Fruit fly (Drosophila melanogaster) whole organism, embryonic: ENCODE data around the gene Caf1-55.

ENCODE experiments used
- Abd-B ChIP-seq: fragments of 200-800 bp; sonication (Bioruptor generic); optimal IDR thresholded peaks from 2 replicates; lab custom pipeline; 2018; ENCODE audit warnings: missing biosample characterization, mild to moderate bottlenecking, missing genetic modification characterization, moderate library complexity
- CG10267 ChIP-seq: fragments of 200-800 bp; sonication (Bioruptor generic); optimal IDR thresholded peaks from 2 replicates; lab custom pipeline; 2018; ENCODE audit warnings: missing biosample characterization, mild to moderate bottlenecking, missing genetic modification characterization, moderate library complexity
- CG10274 ChIP-seq: fragments of 200-800 bp; sonication (Bioruptor generic); optimal IDR thresholded peaks from 3 replicates; lab custom pipeline; 2017; ENCODE audit warnings: missing biosample characterization, mild to moderate bottlenecking, missing genetic modification characterization
- CG11093 ChIP-seq: fragments of 200-800 bp; sonication (Bioruptor generic); IDR thresholded peaks from 3 replicates; pipeline ENCODE4 v1.3.6; 2022; ENCODE audit warnings: missing biosample characterization, missing genetic modification characterization
- CG12236 ChIP-seq: fragments of 200-800 bp; sonication (Bioruptor generic); optimal IDR thresholded peaks from 2 replicates; lab custom pipeline; 2016; ENCODE audit warnings: missing biosample characterization, missing genetic modification characterization
- CG12299 ChIP-seq: fragments of 200-800 bp; sonication (Bioruptor generic); optimal IDR thresholded peaks from 2 replicates; lab custom pipeline; 2018; ENCODE audit warnings: missing biosample characterization, mild to moderate bottlenecking, missing genetic modification characterization
- CG13775 ChIP-seq: fragments of 200-800 bp; sonication (Bioruptor generic); optimal IDR thresholded peaks from 3 replicates; lab custom pipeline; 2017; ENCODE audit warnings: missing biosample characterization, mild to moderate bottlenecking, missing genetic modification characterization
- CG1647 ChIP-seq: fragments of 200-800 bp; sonication (Bioruptor generic); optimal IDR thresholded peaks from 3 replicates; lab custom pipeline; 2016; ENCODE audit warnings: missing biosample characterization, missing genetic modification characterization
- CG16863 ChIP-seq: fragments of 200-800 bp; sonication (Bioruptor generic); optimal IDR thresholded peaks from 3 replicates; lab custom pipeline; 2016; ENCODE audit warnings: missing biosample characterization, missing genetic modification characterization
- CG17186 ChIP-seq: fragments of 200-800 bp; sonication (Bioruptor generic); optimal IDR thresholded peaks from 3 replicates; lab custom pipeline; 2017; ENCODE audit warnings: missing biosample characterization, missing genetic modification reagents, missing genetic modification characterization
- CG17361 ChIP-seq: fragments of 200-800 bp; sonication (Bioruptor generic); IDR thresholded peaks from 3 replicates; pipeline ENCODE4 v1.3.6; 2022; ENCODE audit warnings: missing biosample characterization, missing genetic modification characterization
- CG17385 ChIP-seq: fragments of 200-800 bp; sonication (Bioruptor generic); optimal IDR thresholded peaks from 3 replicates; lab custom pipeline; 2018; ENCODE audit warnings: missing biosample characterization, mild to moderate bottlenecking, missing genetic modification characterization
- CG18476 ChIP-seq: fragments of 200-800 bp; sonication (Bioruptor generic); optimal IDR thresholded peaks from 2 replicates; lab custom pipeline; 2016; ENCODE audit warnings: missing biosample characterization, mild to moderate bottlenecking, missing genetic modification characterization
- CG18619 ChIP-seq: fragments of 200-800 bp; sonication (Bioruptor generic); optimal IDR thresholded peaks from 3 replicates; lab custom pipeline; 2017; ENCODE audit warnings: missing biosample characterization, mild to moderate bottlenecking, missing genetic modification characterization
- CG2116 ChIP-seq: fragments of 200-800 bp; sonication (Bioruptor generic); optimal IDR thresholded peaks from 3 replicates; lab custom pipeline; 2018; ENCODE audit warnings: missing biosample characterization, mild to moderate bottlenecking, missing genetic modification characterization
- CG32532 ChIP-seq: fragments of 200-800 bp; sonication (Bioruptor generic); IDR thresholded peaks from 2 replicates; pipeline ENCODE4 v1.3.6; 2022; ENCODE audit warnings: missing biosample characterization, missing genetic modification characterization
- CG4424 ChIP-seq: fragments of 200-800 bp; sonication (Bioruptor generic); optimal IDR thresholded peaks from 3 replicates; lab custom pipeline; 2016; ENCODE audit warnings: missing biosample characterization, missing genetic modification characterization
- CG6254 ChIP-seq: fragments of 200-800 bp; sonication (Bioruptor generic); optimal IDR thresholded peaks from 3 replicates; lab custom pipeline; 2017; ENCODE audit warnings: mild to moderate bottlenecking, missing biosample characterization, missing genetic modification reagents, missing genetic modification characterization
- CG6272 ChIP-seq: fragments of 200-800 bp; sonication (Bioruptor generic); IDR thresholded peaks from 2 replicates; pipeline ENCODE4 v1.3.6; 2022; ENCODE audit warnings: missing biosample characterization, missing genetic modification characterization
- CG6765 ChIP-seq: fragments of 200-800 bp; sonication (Bioruptor generic); optimal IDR thresholded peaks from 3 replicates; lab custom pipeline; 2017; ENCODE audit warnings: missing biosample characterization, mild to moderate bottlenecking, missing genetic modification characterization
- CG6791 ChIP-seq: fragments of 200-800 bp; sonication (Bioruptor generic); IDR thresholded peaks from 3 replicates; pipeline ENCODE4 v1.3.6; 2022; ENCODE audit warnings: missing biosample characterization, missing genetic modification characterization; ENCODE audit not compliant: partially characterized antibody
- CG9932 ChIP-seq: fragments of 200-800 bp; sonication (Bioruptor generic); IDR thresholded peaks from 2 replicates; pipeline ENCODE4 v1.3.6; 2022; ENCODE audit warnings: missing biosample characterization, missing genetic modification characterization
- Hand ChIP-seq: fragments of 200-800 bp; sonication (Bioruptor generic); optimal IDR thresholded peaks from 2 replicates; lab custom pipeline; 2017; ENCODE audit warnings: mild to moderate bottlenecking, missing biosample characterization, missing genetic modification reagents, missing genetic modification characterization
- Lim3 ChIP-seq: fragments of 200-800 bp; sonication (Bioruptor generic); IDR thresholded peaks from 2 replicates; pipeline ENCODE4 v1.3.6; 2022; ENCODE audit warnings: missing biosample characterization, missing genetic modification characterization
- NFAT ChIP-seq: fragments of 200-800 bp; sonication (Bioruptor generic); IDR thresholded peaks from 2 replicates; pipeline ENCODE4 v1.3.6; 2022; ENCODE audit warnings: missing biosample characterization, missing genetic modification characterization
- Oli ChIP-seq: fragments of 200-800 bp; sonication (Bioruptor generic); optimal IDR thresholded peaks from 2 replicates; lab custom pipeline; 2018; ENCODE audit warnings: missing biosample characterization, mild to moderate bottlenecking, missing genetic modification characterization, moderate library complexity
- TFAM ChIP-seq: fragments of 200-800 bp; sonication (Bioruptor generic); optimal IDR thresholded peaks from 2 replicates; lab custom pipeline; 2017; ENCODE audit warnings: missing biosample characterization, missing genetic modification characterization, inconsistent platforms
- br ChIP-seq: fragments of >200 bp; optimal IDR thresholded peaks from 2 replicates; lab custom pipeline; 2017
- cad ChIP-seq: fragments of >200 bp; optimal IDR thresholded peaks from 2 replicates; lab custom pipeline; 2017; ENCODE audit warnings: missing biosample characterization, missing genetic modification characterization
- cas ChIP-seq: fragments of 200-800 bp; sonication (Bioruptor generic); IDR thresholded peaks from 2 replicates; pipeline ENCODE4 v1.3.6; 2022; ENCODE audit warnings: missing biosample characterization, missing genetic modification characterization
- caup ChIP-seq: fragments of 200-800 bp; sonication (Bioruptor generic); optimal IDR thresholded peaks from 3 replicates; lab custom pipeline; 2017; ENCODE audit warnings: missing biosample characterization, mild to moderate bottlenecking, missing genetic modification characterization, moderate library complexity; ENCODE audit not compliant: severe bottlenecking
- chinmo ChIP-seq: fragments of 200-800 bp; sonication (Bioruptor generic); IDR thresholded peaks from 4 replicates; pipeline ENCODE4 v1.3.6; 2022; ENCODE audit warnings: missing biosample characterization, missing genetic modification characterization; ENCODE audit not compliant: partially characterized antibody
- crc ChIP-seq: fragments of 200-800 bp; sonication (Bioruptor generic); optimal IDR thresholded peaks from 2 replicates; lab custom pipeline; 2016; ENCODE audit warnings: missing biosample characterization, missing genetic modification characterization
- crp ChIP-seq, 2 experiments: fragments of 200-800 bp; sonication (Bioruptor generic); optimal IDR thresholded peaks; 2 replicates in 1 of 2; 3 replicates in 1 of 2; lab custom pipeline; 2017; ENCODE audit warnings: missing biosample characterization in 2 of 2, missing genetic modification characterization in 2 of 2, mild to moderate bottlenecking in 1 of 2, moderate library complexity in 1 of 2
- dan ChIP-seq: fragments of 200-800 bp; sonication (Bioruptor generic); IDR thresholded peaks from 2 replicates; pipeline ENCODE4 v1.3.6; 2022; ENCODE audit warnings: missing biosample characterization, missing genetic modification characterization
- dmrt11E ChIP-seq: fragments of 200-800 bp; sonication (Bioruptor generic); optimal IDR thresholded peaks from 3 replicates; lab custom pipeline; 2018; ENCODE audit warnings: missing biosample characterization, mild to moderate bottlenecking, missing genetic modification characterization, moderate library complexity
- dpn ChIP-seq, 2 experiments: fragments of 200-800 bp; sonication (Bioruptor generic); optimal IDR thresholded peaks; 3 replicates each; lab custom pipeline; 2016; ENCODE audit warnings: missing biosample characterization in 2 of 2, missing genetic modification characterization in 2 of 2
- hbn ChIP-seq: fragments of 200-800 bp; sonication (Bioruptor generic); IDR thresholded peaks from 2 replicates; pipeline ENCODE4 v1.3.6; 2022; ENCODE audit warnings: missing biosample characterization, missing genetic modification characterization; ENCODE audit not compliant: partially characterized antibody
- kah ChIP-seq: fragments of 200-800 bp; sonication (Bioruptor generic); optimal IDR thresholded peaks from 2 replicates; lab custom pipeline; 2018; ENCODE audit warnings: missing biosample characterization, mild to moderate bottlenecking, missing genetic modification characterization
- lbe ChIP-seq: fragments of 200-800 bp; sonication (Bioruptor generic); optimal IDR thresholded peaks from 2 replicates; lab custom pipeline; 2016; ENCODE audit warnings: missing biosample characterization, mild to moderate bottlenecking, missing genetic modification characterization
- mam ChIP-seq: fragments of 200-800 bp; sonication (Bioruptor generic); optimal IDR thresholded peaks from 3 replicates; lab custom pipeline; 2016; ENCODE audit warnings: missing biosample characterization, missing genetic modification characterization
- mirr ChIP-seq: fragments of 200-800 bp; sonication (Bioruptor generic); optimal IDR thresholded peaks from 3 replicates; lab custom pipeline; 2018; ENCODE audit warnings: missing biosample characterization, mild to moderate bottlenecking, missing genetic modification characterization
- phol ChIP-seq: fragments of 200-800 bp; sonication (Bioruptor generic); optimal IDR thresholded peaks from 3 replicates; lab custom pipeline; 2018; ENCODE audit warnings: missing biosample characterization, mild to moderate bottlenecking, missing genetic modification characterization, moderate library complexity
- row ChIP-seq: fragments of 200-800 bp; sonication (Bioruptor generic); IDR thresholded peaks from 3 replicates; pipeline ENCODE4 v1.3.6; 2022; ENCODE audit warnings: missing biosample characterization, missing genetic modification characterization
- schlank ChIP-seq: fragments of 200-800 bp; sonication (Bioruptor generic); optimal IDR thresholded peaks from 2 replicates; lab custom pipeline; 2018; ENCODE audit warnings: missing biosample characterization, mild to moderate bottlenecking, missing genetic modification characterization
- shn ChIP-seq: fragments of 200-800 bp; sonication (Bioruptor generic); optimal IDR thresholded peaks from 3 replicates; lab custom pipeline; 2016; ENCODE audit warnings: missing biosample characterization, missing genetic modification characterization
- sim ChIP-seq: fragments of 200-800 bp; sonication (Bioruptor generic); IDR thresholded peaks from 2 replicates; pipeline ENCODE4 v1.3.6; 2022; ENCODE audit warnings: missing biosample characterization, missing genetic modification characterization
- sima ChIP-seq: fragments of 200-800 bp; sonication (Bioruptor generic); optimal IDR thresholded peaks from 2 replicates; lab custom pipeline; 2016; ENCODE audit warnings: missing biosample characterization, missing genetic modification characterization
- sisA ChIP-seq: fragments of 200-800 bp; sonication (Bioruptor generic); IDR thresholded peaks from 2 replicates; pipeline ENCODE4 v1.3.6; 2022; ENCODE audit warnings: missing biosample characterization, missing genetic modification characterization
- so ChIP-seq: fragments of 200-800 bp; sonication (Bioruptor generic); IDR thresholded peaks from 3 replicates; pipeline ENCODE4 v1.3.6; 2022; ENCODE audit warnings: missing biosample characterization, missing genetic modification characterization
- toy ChIP-seq: fragments of 200-800 bp; sonication (Bioruptor generic); IDR thresholded peaks from 2 replicates; pipeline ENCODE4 v1.3.6; 2022; ENCODE audit warnings: missing biosample characterization, missing genetic modification characterization

Gene Caf1-55

DNA sequence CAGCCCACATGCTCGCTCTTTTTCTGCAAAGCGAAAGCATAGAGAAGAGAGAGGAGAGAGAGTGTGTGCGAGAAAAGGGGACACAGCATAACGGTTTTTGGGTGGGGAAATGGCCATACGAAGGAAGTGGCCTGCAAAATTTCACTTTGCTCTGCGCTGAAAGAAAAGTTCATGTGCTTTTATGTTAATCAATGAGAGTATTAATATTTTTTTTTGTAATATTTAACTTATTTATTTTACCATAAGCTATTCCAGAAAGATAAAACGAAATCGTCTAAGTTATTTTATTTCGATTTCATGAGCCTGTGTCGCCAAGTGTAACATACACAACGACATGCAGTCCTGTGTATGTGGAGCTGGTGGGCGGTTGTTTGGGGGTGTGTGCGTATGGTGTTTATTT is 25.1 kb downstream of the Caf1-55 start (continued):
- TF ChIP-seq lbe (GFP tag; lab: Kevin White, UChicago) (no peak), CG17385 (GFP tag; lab: Kevin White, UChicago) (no peak), sisA (peak; percentile 63), CG12236 (no peak), hbn (GFP tag; lab: Robert Waterston, UW) (no peak), CG4424 (GFP tag; lab: Kevin White, UChicago) (peak; percentile 24), CG18476 (GFP tag; lab: Kevin White, UChicago) (no peak), phol (tag; lab: Kevin White, UChicago) (peak; percentile 31), NFAT (peak; percentile 51; the same call in 1 of the 2 replicates), CG12299 (tag; lab: Kevin White, UChicago) (peak; percentile 71), br (lab: Kevin White, UChicago) (no peak), sima (GFP tag; lab: Kevin White, UChicago) (no peak), sim (GFP tag; lab: Robert Waterston, UW) (no peak), CG1647 (no peak), mam (peak; percentile 0), CG9932 (GFP tag; lab: Robert Waterston, UW) (peak; percentile 81), toy (GFP tag; lab: Robert Waterston, UW) (0 out of 2 replicates have a peak, but pooled peaks have one; percentile 28), Abd-B (GFP tag; lab: Kevin White, UChicago) (no peak), crp (GFP tag; optimal IDR thresholded peaks at IDR 0.05; lab: Kevin White, UChicago) (peak in 1 of 2 experiments; percentile 2), row (GFP tag; lab: Robert Waterston, UW) (peak; percentile 90), crc (GFP tag; lab: Kevin White, UChicago) (no peak), CG17186 (GFP tag; lab: Kevin White, UChicago) (no peak), CG17361 (no peak), dan (GFP tag; lab: Robert Waterston, UW) (no peak), Oli (tag; lab: Kevin White, UChicago) (no peak), chinmo (GFP tag; lab: Robert Waterston, UW) (0 out of 4 replicates have a peak, but pooled peaks have one; percentile 18), cad (GFP tag; lab: Kevin White, UChicago) (no peak), dpn (GFP tag; optimal IDR thresholded peaks at IDR 0.05; lab: Kevin White, UChicago) (peak in 1 of 2 experiments; percentile 49), dmrt11E (no peak), so (GFP tag; lab: Robert Waterston, UW) (peak; percentile 73; the same call in 1 of the 3 replicates), cas (GFP tag; lab: Robert Waterston, UW) (no peak), CG18619 (no peak), CG16863 (GFP tag; lab: Kevin White, UChicago) (no peak), Hand (GFP tag; lab: Kevin White, UChicago) (peak; percentile 89), Lim3 (GFP tag; lab: Robert Waterston, UW) (0 out of 2 replicates have a peak, but pooled peaks have one; percentile 31), CG6791 (GFP tag; lab: Robert Waterston, UW) (no peak), CG13775 (GFP tag; lab: Kevin White, UChicago) (peak; percentile 66), CG11093 (GFP tag; lab: Robert Waterston, UW) (peak; percentile 63; the same call in 2 of the 3 replicates), CG10274 (no peak), caup (no peak), schlank (peak; percentile 56), kah (GFP tag; lab: Kevin White, UChicago) (no peak), CG6272 (GFP tag; lab: Robert Waterston, UW) (peak; percentile 53), CG2116 (peak; percentile 25), CG10267 (tag; lab: Kevin White, UChicago) (peak; percentile 39), shn (GFP tag; lab: Kevin White, UChicago) (no peak), CG32532 (GFP tag; lab: Robert Waterston, UW) (peak; percentile 86), CG6254 (GFP tag; lab: Kevin White, UChicago) (no peak), CG6765 (GFP tag; lab: Kevin White, UChicago) (peak; percentile 47), TFAM (GFP tag; lab: Kevin White, UChicago) (no peak), mirr (GFP tag; lab: Kevin White, UChicago) (no peak)
